Fruit fly (Drosophila melanogaster) whole organism, embryonic: Measurements from ENCODE around the gene Ufsp2.

Experiments
- Ada2b ChIP-seq: fragments of 200-800 bp; sonication (Bioruptor generic); IDR thresholded peaks from 2 replicates; pipeline ENCODE4 v1.3.6; 2022; ENCODE audit warnings: missing biosample characterization, missing genetic modification characterization
- Asciz ChIP-seq: fragments of 200-800 bp; sonication (Bioruptor generic); optimal IDR thresholded peaks from 2 replicates; lab custom pipeline; 2017; ENCODE audit warnings: missing biosample characterization, mild to moderate bottlenecking, missing genetic modification characterization, missing genetic modification reagents
- B-H1 ChIP-seq: fragments of 200-800 bp; sonication (Bioruptor generic); IDR thresholded peaks from 3 replicates; pipeline ENCODE4 v1.3.6; 2022; ENCODE audit warnings: missing biosample characterization, missing genetic modification characterization
- CG11504 ChIP-seq: fragments of 200-800 bp; sonication (Bioruptor generic); optimal IDR thresholded peaks from 3 replicates; lab custom pipeline; 2019; ENCODE audit warnings: missing biosample characterization, mild to moderate bottlenecking, missing genetic modification characterization, moderate library complexity
- CG14014 ChIP-seq: fragments of 200-800 bp; sonication (Bioruptor generic); IDR thresholded peaks from 2 replicates; pipeline ENCODE4 v1.3.6; 2022; ENCODE audit warnings: missing biosample characterization, missing genetic modification characterization
- CG14441 ChIP-seq: fragments of 200-800 bp; sonication (Bioruptor generic); IDR thresholded peaks from 2 replicates; pipeline ENCODE4 v1.3.6; 2022; ENCODE audit warnings: missing biosample characterization, missing genetic modification characterization
- CG14710 ChIP-seq: fragments of 200-800 bp; sonication (Bioruptor generic); optimal IDR thresholded peaks from 3 replicates; lab custom pipeline; 2019; ENCODE audit warnings: missing biosample characterization, mild to moderate bottlenecking, missing genetic modification characterization, moderate library complexity
- CG16863 ChIP-seq: fragments of 200-800 bp; sonication (Bioruptor generic); optimal IDR thresholded peaks from 3 replicates; lab custom pipeline; 2016; ENCODE audit warnings: missing biosample characterization, missing genetic modification characterization
- CG1792 ChIP-seq: fragments of 200-800 bp; sonication (Bioruptor generic); optimal IDR thresholded peaks from 2 replicates; lab custom pipeline; 2016; ENCODE audit warnings: missing biosample characterization, missing genetic modification characterization
- CG2202 ChIP-seq: fragments of 200-800 bp; sonication (Bioruptor generic); optimal IDR thresholded peaks from 2 replicates; lab custom pipeline; 2018; ENCODE audit warnings: missing biosample characterization, mild to moderate bottlenecking, missing genetic modification characterization
- CG31365 ChIP-seq: fragments of 200-800 bp; sonication (Bioruptor generic); optimal IDR thresholded peaks from 2 replicates; lab custom pipeline; 2018; ENCODE audit warnings: missing biosample characterization, mild to moderate bottlenecking, missing genetic modification characterization
- CG3163 ChIP-seq: fragments of 200-800 bp; sonication (Bioruptor generic); optimal IDR thresholded peaks from 3 replicates; lab custom pipeline; 2016; ENCODE audit warnings: missing biosample characterization, missing genetic modification characterization
- CG32532 ChIP-seq: fragments of 200-800 bp; sonication (Bioruptor generic); IDR thresholded peaks from 2 replicates; pipeline ENCODE4 v1.3.6; 2022; ENCODE audit warnings: missing biosample characterization, missing genetic modification characterization
- CG42726 ChIP-seq: fragments of 200-800 bp; sonication (Bioruptor generic); IDR thresholded peaks from 2 replicates; pipeline ENCODE4 v1.3.6; 2022; ENCODE audit warnings: missing biosample characterization, missing genetic modification characterization; ENCODE audit not compliant: partially characterized antibody
- CG4617 ChIP-seq: fragments of 200-800 bp; sonication (Bioruptor generic); optimal IDR thresholded peaks from 3 replicates; lab custom pipeline; 2016; ENCODE audit warnings: missing biosample characterization, missing genetic modification characterization, borderline replicate concordance
- CG7372 ChIP-seq: fragments of 200-800 bp; sonication (Bioruptor generic); IDR thresholded peaks from 2 replicates; pipeline ENCODE4 v1.3.6; 2022; ENCODE audit warnings: missing biosample characterization, missing genetic modification characterization
- CG8478 ChIP-seq: fragments of >200 bp; optimal IDR thresholded peaks from 2 replicates; lab custom pipeline; 2018
- CG8944 ChIP-seq: fragments of 200-800 bp; sonication (Bioruptor generic); optimal IDR thresholded peaks from 3 replicates; lab custom pipeline; 2016; ENCODE audit warnings: missing biosample characterization, missing genetic modification characterization
- CG9797 ChIP-seq: fragments of 200-800 bp; sonication (Bioruptor generic); optimal IDR thresholded peaks from 3 replicates; lab custom pipeline; 2018; ENCODE audit warnings: missing biosample characterization, mild to moderate bottlenecking, missing genetic modification characterization
- CTCF ChIP-seq: fragments of 200-800 bp; sonication (Bioruptor generic); optimal IDR thresholded peaks from 2 replicates; lab custom pipeline; 2017; ENCODE audit warnings: missing biosample characterization, mild to moderate bottlenecking, missing genetic modification characterization, moderate library complexity
- CoRest ChIP-seq: fragments of 200-800 bp; sonication (Bioruptor generic); optimal IDR thresholded peaks from 3 replicates; lab custom pipeline; 2018; ENCODE audit warnings: missing biosample characterization, mild to moderate bottlenecking, missing genetic modification characterization, moderate library complexity
- GATAe ChIP-seq: fragments of 200-800 bp; sonication (Bioruptor generic); conservative IDR thresholded peaks from 2 replicates; pipeline ENCODE4 v1.3.6; 2022; ENCODE audit warnings: missing biosample characterization, missing genetic modification characterization
- Gsc ChIP-seq: fragments of 200-800 bp; sonication (Bioruptor generic); IDR thresholded peaks from 2 replicates; pipeline ENCODE4 v1.3.6; 2022; ENCODE audit warnings: missing biosample characterization, missing genetic modification characterization
- H15 ChIP-seq: fragments of 200-800 bp; sonication (Bioruptor generic); IDR thresholded peaks from 3 replicates; pipeline ENCODE4 v1.3.6; 2022; ENCODE audit warnings: missing biosample characterization, missing genetic modification characterization
- HLHmδ ChIP-seq: fragments of 200-800 bp; sonication (Bioruptor generic); optimal IDR thresholded peaks from 2 replicates; lab custom pipeline; 2018; ENCODE audit warnings: missing biosample characterization, mild to moderate bottlenecking, missing genetic modification characterization, moderate library complexity
- Hand ChIP-seq: fragments of 200-800 bp; sonication (Bioruptor generic); optimal IDR thresholded peaks from 2 replicates; lab custom pipeline; 2017; ENCODE audit warnings: mild to moderate bottlenecking, missing biosample characterization, missing genetic modification reagents, missing genetic modification characterization
- HmgD ChIP-seq: fragments of 200-800 bp; sonication (Bioruptor generic); optimal IDR thresholded peaks from 3 replicates; lab custom pipeline; 2016; ENCODE audit warnings: missing biosample characterization, missing genetic modification characterization
- Hmx ChIP-seq: fragments of 200-800 bp; sonication (Bioruptor generic); optimal IDR thresholded peaks from 2 replicates; lab custom pipeline; 2016; ENCODE audit warnings: missing biosample characterization, missing genetic modification characterization
- NC2β ChIP-seq: fragments of 200-800 bp; sonication (Bioruptor generic); optimal IDR thresholded peaks from 2 replicates; lab custom pipeline; 2016; ENCODE audit warnings: missing biosample characterization, missing genetic modification characterization
- Nf-YA ChIP-seq: fragments of 200-800 bp; sonication (Bioruptor generic); IDR thresholded peaks from 2 replicates; pipeline ENCODE4 v1.3.6; 2022; ENCODE audit warnings: missing biosample characterization, missing genetic modification characterization
- Nf-YC ChIP-seq: fragments of 200-800 bp; optimal IDR thresholded peaks from 3 replicates; lab custom pipeline; 2019; ENCODE audit warnings: missing biosample characterization, mild to moderate bottlenecking, missing genetic modification characterization, moderate library complexity
- Stat92E ChIP-seq, 3 experiments: fragments of >200 bp in 2 of 3; fragments of 200-800 bp in 1 of 3; sonication (Bioruptor generic) in 1 of 3; optimal IDR thresholded peaks; 2 replicates each; lab custom pipeline; 2017 to 2019; ENCODE audit warnings: missing biosample characterization in 3 of 3, missing genetic modification characterization in 3 of 3, mild to moderate bottlenecking in 1 of 3, moderate library complexity in 1 of 3
- Tbp ChIP-seq: fragments of >200 bp; optimal IDR thresholded peaks from 2 replicates; lab custom pipeline; 2018; ENCODE audit warnings: missing biosample characterization, missing genetic modification characterization
- YL-1 ChIP-seq: fragments of 200-800 bp; sonication (Bioruptor generic); optimal IDR thresholded peaks from 3 replicates; lab custom pipeline; 2017; ENCODE audit warnings: missing biosample characterization, mild to moderate bottlenecking, missing genetic modification characterization
- ap ChIP-seq: fragments of 200-800 bp; sonication (Bioruptor generic); IDR thresholded peaks from 2 replicates; pipeline ENCODE4 v1.3.6; 2022; ENCODE audit warnings: missing biosample characterization, missing genetic modification characterization
- ase ChIP-seq: fragments of 200-800 bp; sonication (Bioruptor generic); IDR thresholded peaks from 3 replicates; pipeline ENCODE4 v1.3.6; 2022; ENCODE audit warnings: missing biosample characterization, missing genetic modification characterization
- bowl ChIP-seq: fragments of 200-800 bp; sonication (Bioruptor generic); IDR thresholded peaks from 2 replicates; pipeline ENCODE4 v1.3.6; 2022; ENCODE audit warnings: missing biosample characterization, missing genetic modification characterization
- danr ChIP-seq: fragments of 200-800 bp; sonication (Bioruptor generic); IDR thresholded peaks from 2 replicates; pipeline ENCODE4 v1.3.6; 2022; ENCODE audit warnings: missing biosample characterization, missing genetic modification characterization
- emc ChIP-seq: fragments of 200-800 bp; sonication (Bioruptor generic); optimal IDR thresholded peaks from 2 replicates; lab custom pipeline; 2016; ENCODE audit warnings: missing biosample characterization, missing genetic modification characterization
- fd96Cb ChIP-seq: fragments of 200-800 bp; sonication (Bioruptor generic); optimal IDR thresholded peaks from 2 replicates; lab custom pipeline; 2018; ENCODE audit warnings: missing biosample characterization, mild to moderate bottlenecking, missing genetic modification characterization, moderate library complexity
- fru ChIP-seq: fragments of >200 bp; optimal IDR thresholded peaks from 2 replicates; lab custom pipeline; 2017
- gcm ChIP-seq: fragments of 200-800 bp; sonication (Bioruptor generic); optimal IDR thresholded peaks from 2 replicates; lab custom pipeline; 2019; ENCODE audit warnings: missing biosample characterization, mild to moderate bottlenecking, missing genetic modification characterization, moderate library complexity
- grn ChIP-seq: fragments of 200-800 bp; sonication (Bioruptor generic); optimal IDR thresholded peaks from 3 replicates; lab custom pipeline; 2017; ENCODE audit warnings: missing biosample characterization, missing genetic modification characterization
- hb ChIP-seq: fragments of 200-800 bp; sonication (Bioruptor generic); IDR thresholded peaks from 3 replicates; pipeline ENCODE4 v1.3.6; 2022; ENCODE audit warnings: missing biosample characterization, missing genetic modification characterization; ENCODE audit not compliant: partially characterized antibody
- jing ChIP-seq: fragments of 200-800 bp; sonication (Bioruptor generic); optimal IDR thresholded peaks from 2 replicates; lab custom pipeline; 2018; ENCODE audit warnings: missing biosample characterization, mild to moderate bottlenecking, missing genetic modification characterization
- knrl ChIP-seq: fragments of 200-800 bp; sonication (Bioruptor generic); IDR thresholded peaks from 3 replicates; pipeline ENCODE4 v1.3.6; 2022; ENCODE audit warnings: missing biosample characterization, missing genetic modification characterization; ENCODE audit not compliant: partially characterized antibody
- mirr ChIP-seq: fragments of 200-800 bp; sonication (Bioruptor generic); optimal IDR thresholded peaks from 3 replicates; lab custom pipeline; 2018; ENCODE audit warnings: missing biosample characterization, mild to moderate bottlenecking, missing genetic modification characterization
- odd ChIP-seq: fragments of 200-800 bp; sonication (Bioruptor generic); optimal IDR thresholded peaks from 2 replicates; lab custom pipeline; 2017; ENCODE audit warnings: missing biosample characterization, mild to moderate bottlenecking, missing genetic modification characterization
- pfk ChIP-seq: fragments of 200-800 bp; sonication (Bioruptor generic); optimal IDR thresholded peaks from 2 replicates; lab custom pipeline; 2018; ENCODE audit warnings: missing biosample characterization, mild to moderate bottlenecking, missing genetic modification characterization, moderate library complexity
- ro ChIP-seq: fragments of 200-800 bp; sonication (Bioruptor generic); IDR thresholded peaks from 2 replicates; pipeline ENCODE4 v1.3.6; 2022; ENCODE audit warnings: missing biosample characterization, missing genetic modification characterization
- sima ChIP-seq: fragments of 200-800 bp; sonication (Bioruptor generic); optimal IDR thresholded peaks from 2 replicates; lab custom pipeline; 2016; ENCODE audit warnings: missing biosample characterization, missing genetic modification characterization
- twi ChIP-seq: fragments of 200-800 bp; optimal IDR thresholded peaks from 2 replicates; lab custom pipeline; 2019; ENCODE audit warnings: missing biosample characterization, mild to moderate bottlenecking, missing genetic modification characterization, moderate library complexity

The Ufsp2 gene

dm6 chr3L:15533402-15534129 lies 42.8 kb upstream of the Ufsp2 start (continued):
- TF ChIP-seq CG7372 (no peak), grn (GFP tag; lab: Kevin White, UChicago) (peak; percentile 62), pfk (GFP tag; lab: Kevin White, UChicago) (no peak), mirr (GFP tag; lab: Kevin White, UChicago) (no peak), Nf-YC (tag; lab: Kevin White, UChicago) (no peak), jing (no peak), CG14441 (peak; percentile 49; the same call in 1 of the 2 replicates), ase (GFP tag; lab: Robert Waterston, UW) (no peak), ap (GFP tag; lab: Robert Waterston, UW) (no peak), knrl (GFP tag; lab: Robert Waterston, UW) (no peak), CG9797 (GFP tag; lab: Kevin White, UChicago) (no peak), NC2β (GFP tag; lab: Kevin White, UChicago) (no peak), GATAe (GFP tag; lab: Robert Waterston, UW) (no peak), CG32532 (no peak; the same call in 1 of the 2 replicates), CG1792 (GFP tag; lab: Kevin White, UChicago) (peak; percentile 29), CG8478 (no peak), danr (GFP tag; lab: Robert Waterston, UW) (no peak), Hmx (GFP tag; lab: Kevin White, UChicago) (no peak), CG11504 (tag; lab: Kevin White, UChicago) (peak; percentile 59), Nf-YA (no peak), B-H1 (no peak), fru (lab: Kevin White, UChicago) (no peak), Ada2b (GFP tag; lab: Robert Waterston, UW) (peak; percentile 33; the same call in 1 of the 2 replicates), sima (GFP tag; lab: Kevin White, UChicago) (no peak), YL-1 (no peak), CG31365 (tag; lab: Kevin White, UChicago) (no peak), Asciz (GFP tag; lab: Kevin White, UChicago) (peak; percentile 30), twi (tag; lab: Kevin White, UChicago) (no peak), Stat92E (GFP tag; optimal IDR thresholded peaks at IDR 0.05; lab: Kevin White, UChicago) (no peak), CG16863 (GFP tag; lab: Kevin White, UChicago) (peak; percentile 27), Gsc (GFP tag; lab: Robert Waterston, UW) (no peak), CG14014 (GFP tag; lab: Robert Waterston, UW) (no peak), HmgD (no peak), CoRest (tag; lab: Kevin White, UChicago) (peak; percentile 36), odd (GFP tag; lab: Kevin White, UChicago) (no peak), fd96Cb (tag; lab: Kevin White, UChicago) (peak; percentile 47), emc (GFP tag; lab: Kevin White, UChicago) (no peak), bowl (GFP tag; lab: Robert Waterston, UW) (no peak), CG3163 (GFP tag; lab: Kevin White, UChicago) (peak; percentile 16), H15 (no peak), CG14710 (no peak), ro (no peak), CG42726 (GFP tag; lab: Robert Waterston, UW) (no peak), hb (GFP tag; lab: Robert Waterston, UW) (no peak), gcm (GFP tag; lab: Kevin White, UChicago) (peak; percentile 45), CG8944 (GFP tag; lab: Kevin White, UChicago) (peak; percentile 40), CG2202 (tag; lab: Kevin White, UChicago) (no peak), CTCF (GFP tag; lab: Kevin White, UChicago) (no peak), Tbp (GFP tag; lab: Kevin White, UChicago) (no peak), CG4617 (GFP tag; lab: Kevin White, UChicago) (no peak), HLHmδ (GFP tag; lab: Kevin White, UChicago) (no peak), Hand (GFP tag; lab: Kevin White, UChicago) (no peak)
